Worm (Caenorhabditis elegans) whole organism, late embryonic: Measurements from ENCODE around the gene nhr-190.
A peak's percentile ranks its signal among the peaks of the same experiment; 100 is the strongest.

ENCODE experiments used
- F13H6.1 ChIP-seq: sonication (generic microtip); optimal IDR thresholded peaks from 2 replicates; lab custom pipeline; 2016; ENCODE audit warnings: missing genetic modification characterization, missing compliant biosample characterization
- ahr-1 ChIP-seq: sonication (generic microtip); optimal IDR thresholded peaks from 2 replicates; lab custom pipeline; 2016; ENCODE audit warnings: missing genetic modification characterization, missing compliant biosample characterization
- ceh-14 ChIP-seq: sonication (generic microtip); optimal IDR thresholded peaks from 2 replicates; lab custom pipeline; 2016; ENCODE audit warnings: missing genotype, missing genetic modification characterization, missing compliant biosample characterization
- ceh-19 ChIP-seq: fragments of 200-800 bp; sonication (Bioruptor generic); optimal IDR thresholded peaks from 2 replicates; lab custom pipeline; 2018; ENCODE audit warnings: mild to moderate bottlenecking, missing genetic modification characterization, missing compliant biosample characterization
- ceh-24 ChIP-seq: sonication (generic microtip); optimal IDR thresholded peaks from 2 replicates; lab custom pipeline; 2016; ENCODE audit warnings: mild to moderate bottlenecking, missing genetic modification characterization, missing compliant biosample characterization
- ceh-30 ChIP-seq: fragments of 150-350 bp; optimal IDR thresholded peaks from 2 replicates; lab custom pipeline; 2014; ENCODE audit warnings: missing biosample characterization, missing genetic modification characterization
- ceh-31 ChIP-seq: sonication (generic microtip); optimal IDR thresholded peaks from 2 replicates; lab custom pipeline; 2016; ENCODE audit warnings: missing genetic modification characterization, missing compliant biosample characterization
- che-1 ChIP-seq: sonication (generic microtip); optimal IDR thresholded peaks from 2 replicates; lab custom pipeline; 2016; ENCODE audit warnings: mild to moderate bottlenecking, missing genetic modification characterization, missing compliant biosample characterization
- dmd-4 ChIP-seq: sonication (generic microtip); optimal IDR thresholded peaks from 2 replicates; lab custom pipeline; 2016; ENCODE audit warnings: borderline replicate concordance, missing genetic modification characterization, missing compliant biosample characterization
- dve-1 ChIP-seq: sonication (generic microtip); optimal IDR thresholded peaks from 2 replicates; lab custom pipeline; 2017; ENCODE audit warnings: antibody characterized with exemption, mild to moderate bottlenecking, missing genetic modification characterization, missing compliant biosample characterization
- elt-2 ChIP-seq: sonication (generic microtip); optimal IDR thresholded peaks from 2 replicates; lab custom pipeline; 2016; ENCODE audit warnings: missing genetic modification reagents, missing genetic modification characterization, missing compliant biosample characterization
- ets-4 ChIP-seq: sonication (generic microtip); optimal IDR thresholded peaks from 2 replicates; lab custom pipeline; 2016; ENCODE audit warnings: missing genetic modification characterization, missing compliant biosample characterization
- fax-1 ChIP-seq: sonication (generic microtip); optimal IDR thresholded peaks from 2 replicates; lab custom pipeline; 2016; ENCODE audit warnings: missing genotype, missing genetic modification characterization, missing compliant biosample characterization
- fkh-6 ChIP-seq: sonication (generic microtip); optimal IDR thresholded peaks from 2 replicates; lab custom pipeline; 2016; ENCODE audit warnings: missing genetic modification characterization, missing compliant biosample characterization
- hlh-13 ChIP-seq: fragments of 200-800 bp; sonication (Bioruptor generic); optimal IDR thresholded peaks from 2 replicates; lab custom pipeline; 2018; ENCODE audit warnings: mild to moderate bottlenecking, missing genetic modification characterization, missing compliant biosample characterization
- hlh-30 ChIP-seq: sonication (generic microtip); optimal IDR thresholded peaks from 2 replicates; lab custom pipeline; 2017; ENCODE audit warnings: antibody characterized with exemption, missing genetic modification characterization, missing compliant biosample characterization; ENCODE audit not compliant: insufficient read depth
- lin-11 ChIP-seq: fragments of 200-800 bp; sonication (Bioruptor generic); optimal IDR thresholded peaks from 2 replicates; lab custom pipeline; 2018; ENCODE audit warnings: mild to moderate bottlenecking, missing genetic modification characterization, missing compliant biosample characterization
- madf-2 ChIP-seq: sonication (generic microtip); optimal IDR thresholded peaks from 2 replicates; lab custom pipeline; 2017; ENCODE audit warnings: missing genetic modification characterization, missing compliant biosample characterization
- nfya-1 ChIP-seq: sonication (generic microtip); optimal IDR thresholded peaks from 2 replicates; lab custom pipeline; 2017; ENCODE audit warnings: missing genetic modification characterization, mild to moderate bottlenecking, missing compliant biosample characterization, antibody characterized with exemption, moderate library complexity
- pag-3 ChIP-seq: sonication (generic microtip); optimal IDR thresholded peaks from 2 replicates; lab custom pipeline; 2016; ENCODE audit warnings: missing compliant biosample characterization, missing genetic modification characterization, borderline replicate concordance
- pat-9 ChIP-seq: fragments of 200-800 bp; sonication (Bioruptor generic); optimal IDR thresholded peaks from 2 replicates; lab custom pipeline; 2018; ENCODE audit warnings: mild to moderate bottlenecking, missing genetic modification characterization, moderate library complexity, missing compliant biosample characterization
- pha-2 ChIP-seq: sonication (generic microtip); optimal IDR thresholded peaks from 2 replicates; lab custom pipeline; 2017; ENCODE audit warnings: mild to moderate bottlenecking, missing genetic modification characterization, missing compliant biosample characterization
- pha-4 ChIP-seq: fragments of 150-350 bp; optimal IDR thresholded peaks from 2 replicates; lab custom pipeline; 2018; ENCODE audit warnings: missing biosample characterization, missing genetic modification reagents, missing genetic modification characterization
- pqm-1 ChIP-seq: sonication (generic microtip); optimal IDR thresholded peaks from 2 replicates; lab custom pipeline; 2016; ENCODE audit warnings: missing genetic modification characterization, missing compliant biosample characterization
- rnt-1 ChIP-seq: sonication (generic microtip); optimal IDR thresholded peaks from 2 replicates; lab custom pipeline; 2016; ENCODE audit warnings: missing genetic modification characterization, missing compliant biosample characterization
- sdc-2 ChIP-seq: sonication (generic microtip); optimal IDR thresholded peaks from 2 replicates; lab custom pipeline; 2016; ENCODE audit warnings: missing genotype, missing genetic modification characterization, missing compliant biosample characterization
- sox-2 ChIP-seq: fragments of 200-800 bp; sonication (Bioruptor generic); IDR thresholded peaks from 2 replicates; pipeline ENCODE4 v1.3.6; 2022; ENCODE audit warnings: missing genetic modification reagents, missing genetic modification characterization, missing compliant biosample characterization
- sox-4 ChIP-seq: sonication (generic microtip); optimal IDR thresholded peaks from 2 replicates; lab custom pipeline; 2017; ENCODE audit warnings: mild to moderate bottlenecking, missing genetic modification characterization, inconsistent platforms, missing compliant biosample characterization
- syd-9 ChIP-seq: sonication (generic microtip); optimal IDR thresholded peaks from 2 replicates; lab custom pipeline; 2016; ENCODE audit warnings: mild to moderate bottlenecking, missing genetic modification characterization, moderate library complexity, missing compliant biosample characterization
- tbx-2 ChIP-seq: sonication (generic microtip); optimal IDR thresholded peaks from 2 replicates; lab custom pipeline; 2016; ENCODE audit warnings: missing genetic modification characterization, missing compliant biosample characterization
- tbx-7 ChIP-seq: sonication (generic microtip); optimal IDR thresholded peaks from 2 replicates; lab custom pipeline; 2016; ENCODE audit warnings: missing genotype, missing genetic modification characterization, missing compliant biosample characterization
- unc-55 ChIP-seq: sonication (generic microtip); optimal IDR thresholded peaks from 2 replicates; lab custom pipeline; 2017; ENCODE audit warnings: missing biosample characterization, missing genetic modification reagents, missing genetic modification characterization
- ztf-16 ChIP-seq: sonication (generic microtip); optimal IDR thresholded peaks from 2 replicates; lab custom pipeline; 2017; ENCODE audit warnings: missing genetic modification characterization, missing compliant biosample characterization

Gene nhr-190

DNA sequence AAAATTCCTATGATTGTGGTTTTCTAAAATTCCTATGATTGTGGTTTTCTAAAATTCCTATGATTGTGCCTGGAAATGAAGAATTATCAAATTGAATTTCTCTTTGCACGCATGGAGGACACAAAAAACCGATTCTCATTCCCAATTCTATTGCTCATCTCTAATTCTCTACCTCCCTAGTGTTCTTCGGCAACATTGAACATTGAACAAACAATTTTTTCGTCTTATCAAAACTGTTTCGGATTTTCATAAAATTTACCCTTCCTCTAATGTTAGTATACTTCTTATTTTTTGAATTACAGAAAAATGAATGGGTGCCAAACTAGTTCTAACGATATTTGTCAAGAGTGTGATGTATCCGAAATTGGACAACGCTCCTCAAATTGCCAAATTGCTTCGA is 6.4 kb downstream of the nhr-190 start, which contains the start of gene pals-31:
pals-31 (plus strand) TSS at position 301 of the 400 bp plus-strand sequence.
- TF ChIP-seq pqm-1 (tag; lab: Kevin White, UChicago) (no peak), ceh-19 (GFP tag; lab: Kevin White, UChicago) (no peak), sox-4 (no peak), pha-4 (tag; lab: Kevin White, UChicago) (no peak), sox-2 (GFP tag; lab: Robert Waterston, UW) (no peak), dve-1 (no peak)

DNA sequence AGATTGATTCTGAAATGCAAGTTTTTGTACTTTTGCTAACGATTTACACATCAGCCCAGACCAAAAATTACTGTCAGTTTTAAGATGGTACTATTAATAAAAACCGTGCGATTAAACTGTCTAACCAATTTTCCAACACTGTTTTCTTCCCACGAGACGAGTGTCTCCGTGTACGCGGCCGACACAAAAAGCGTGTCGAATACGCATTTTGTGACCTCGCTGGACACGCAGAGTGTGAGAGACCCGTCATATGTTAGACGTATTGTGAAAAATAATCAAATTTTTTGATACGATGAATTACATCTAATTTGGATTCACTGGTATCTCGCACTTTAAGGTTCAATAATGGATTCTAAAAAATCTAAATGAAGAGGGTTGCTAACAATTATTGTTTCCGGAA is 7.1 kb downstream of the nhr-190 start:
- peak; percentile 28 for TF ChIP-seq hlh-30 (tag; lab: Kevin White, UChicago)
- TF ChIP-seq ceh-30 (tag; lab: Kevin White, UChicago) = no peak
- no peak for TF ChIP-seq pha-2 (tag; lab: Kevin White, UChicago)
- TF ChIP-seq ceh-14 (tag; lab: Kevin White, UChicago) = no peak

DNA sequence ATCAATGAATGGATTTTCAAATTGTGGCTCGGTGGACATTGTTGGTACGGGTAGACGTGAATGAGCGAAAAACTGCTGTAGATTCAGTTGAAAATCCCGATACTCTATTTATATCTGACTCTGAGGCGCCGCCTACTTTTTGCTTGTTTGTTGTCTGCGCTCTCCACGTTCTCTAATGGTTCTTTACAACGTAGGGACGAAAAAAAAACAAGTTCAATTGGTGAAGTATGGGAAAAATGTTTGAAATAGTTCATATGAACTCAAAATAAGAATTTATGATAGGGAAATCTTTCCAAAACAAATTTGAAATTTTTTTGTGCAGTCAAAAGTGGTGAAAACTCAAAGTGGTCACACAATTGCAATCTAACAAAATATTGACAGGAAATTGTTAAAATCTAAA is 7.9 kb downstream of the nhr-190 start, which contains the start of gene F48G7.10:
F48G7.10 (minus strand) TSS at position 101 of the 400 bp plus-strand sequence.
- TF ChIP-seq syd-9 (tag; lab: Kevin White, UChicago) (no peak), unc-55 (no peak), che-1 (tag; lab: Kevin White, UChicago) (no peak), dve-1 (no peak), pag-3 (tag; lab: Kevin White, UChicago) (no peak), ztf-16 (no peak), fax-1 (tag; lab: Kevin White, UChicago) (no peak), rnt-1 (tag; lab: Kevin White, UChicago) (no peak)

DNA sequence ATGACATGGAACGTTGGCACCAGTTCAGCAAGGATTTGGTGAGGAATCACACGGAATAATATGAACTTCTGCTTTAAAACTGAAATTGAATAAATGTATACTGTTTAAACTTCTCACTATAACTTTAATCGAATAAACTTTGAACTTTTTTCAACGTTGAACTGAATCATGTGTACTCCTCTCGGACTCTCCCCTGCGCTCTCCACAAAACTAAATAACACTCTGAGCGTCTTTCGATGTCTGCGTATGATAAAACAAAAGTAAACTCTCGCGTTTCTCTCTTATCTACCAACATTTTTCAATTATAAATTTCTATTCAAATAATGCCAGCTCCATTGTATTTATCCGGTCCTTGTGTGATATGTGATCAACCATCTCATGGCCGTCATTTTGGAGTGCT is 10.9 kb downstream of the nhr-190 start:
- no peak for TF ChIP-seq hlh-13 (GFP tag; lab: Kevin White, UChicago)
- TF ChIP-seq ahr-1 = no peak
- TF ChIP-seq pat-9 (tag; lab: Kevin White, UChicago) = no peak
- no peak for TF ChIP-seq ceh-24 (tag; lab: Kevin White, UChicago)
- no peak for TF ChIP-seq F13H6.1 (tag; lab: Kevin White, UChicago)
- no peak for TF ChIP-seq tbx-7
- no peak for TF ChIP-seq syd-9 (tag; lab: Kevin White, UChicago)
- no peak for TF ChIP-seq madf-2 (tag; lab: Kevin White, UChicago)
- no peak for TF ChIP-seq ceh-31 (tag; lab: Kevin White, UChicago)
- no peak for TF ChIP-seq sox-4
- no peak for TF ChIP-seq sdc-2 (tag; lab: Kevin White, UChicago)
- no peak for TF ChIP-seq sox-2 (GFP tag; lab: Robert Waterston, UW)
- no peak for TF ChIP-seq elt-2 (tag; lab: Kevin White, UChicago)
- no peak for TF ChIP-seq nfya-1
- no peak for TF ChIP-seq ets-4 (tag; lab: Kevin White, UChicago)
- TF ChIP-seq, all 69 proteins: peak for 0

DNA sequence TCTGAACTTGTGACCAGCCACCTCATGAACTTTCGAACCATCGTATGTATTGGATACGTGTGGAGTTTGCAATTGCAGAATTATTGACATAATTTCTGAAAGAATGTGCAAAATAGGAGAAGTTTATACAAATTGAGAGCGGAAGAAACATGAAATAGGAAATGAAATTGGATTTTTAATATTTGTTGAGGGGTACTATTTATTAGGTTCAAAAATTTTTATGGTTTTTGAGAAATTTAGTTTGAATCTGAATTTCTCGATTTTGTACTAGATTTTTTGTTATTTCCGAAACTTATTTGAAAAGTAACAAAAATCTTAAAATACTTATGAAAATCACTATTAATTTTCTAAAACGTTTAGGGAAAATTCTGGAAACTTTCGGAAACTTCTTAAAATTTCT is 14.2 kb downstream of the nhr-190 start, which contains the start of gene F48G7.9:
F48G7.9 (minus strand) TSS at position 101 of the 400 bp plus-strand sequence.
- no peak for TF ChIP-seq tbx-2 (tag; lab: Kevin White, UChicago)
- TF ChIP-seq lin-11 = no peak
- no peak for TF ChIP-seq dmd-4 (tag; lab: Kevin White, UChicago)
- no peak for TF ChIP-seq fkh-6
- no peak for TF ChIP-seq rnt-1 (tag; lab: Kevin White, UChicago)
- TF ChIP-seq ceh-24 (tag; lab: Kevin White, UChicago) = no peak
- no peak for TF ChIP-seq madf-2 (tag; lab: Kevin White, UChicago)
